Worm (Caenorhabditis elegans): ENCODE results near the gene D1086.2.
"Not testable (repeated sequence)": the region's sequence is repeated elsewhere in the genome, so short reads cannot be mapped to it uniquely, and the experiment has no call there.

D1086.2 gene

DNA sequence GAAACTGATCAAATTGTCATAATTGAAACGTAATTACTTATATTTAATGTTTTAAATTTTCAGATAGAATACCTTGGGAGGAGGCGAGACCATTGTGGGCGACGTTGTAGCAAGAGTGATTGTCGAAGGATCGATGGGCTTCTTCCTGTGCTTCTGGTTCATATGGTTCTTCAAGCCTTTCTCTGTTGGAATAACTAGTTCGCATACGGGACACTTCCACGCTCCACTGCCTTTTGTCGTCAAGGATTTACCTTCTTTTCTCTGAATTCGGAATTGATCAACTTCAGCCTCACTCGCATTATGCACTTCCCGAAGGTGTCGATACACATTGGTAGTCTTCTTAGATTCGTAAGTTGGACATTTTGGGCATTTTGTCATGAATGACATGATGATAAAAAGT lies 49.2 kb downstream of the D1086.2 start, which contains the start of gene F58D12.1:
Gene F58D12.1 (plus strand): TSS at position 301 of the 400 bp plus-strand sequence.
- TF ChIP-seq gmeb-2 (tag; optimal IDR thresholded peaks at IDR 0.05); fkh-10 (GFP tag; optimal IDR thresholded peaks at IDR 0.05); mec-3 (tag; optimal IDR thresholded peaks at IDR 0.05; ENCODE audit: borderline replicate concordance): not testable (repeated sequence)
